Fruit fly (Drosophila melanogaster) whole organism, embryonic: ENCODE data around the gene CG32299.

Experiments used
- CG13894 ChIP-seq: fragments of 200-800 bp; sonication (Bioruptor generic); optimal IDR thresholded peaks from 3 replicates; lab custom pipeline; 2018; ENCODE audit warnings: missing biosample characterization, mild to moderate bottlenecking, missing genetic modification characterization, moderate library complexity
- CG14965 ChIP-seq: fragments of 200-800 bp; sonication (Bioruptor generic); optimal IDR thresholded peaks from 2 replicates; lab custom pipeline; 2016; ENCODE audit warnings: missing biosample characterization, missing genetic modification characterization, borderline replicate concordance
- CG16779 ChIP-seq: fragments of 200-800 bp; sonication (Bioruptor generic); IDR thresholded peaks from 2 replicates; pipeline ENCODE4 v1.3.6; 2022; ENCODE audit warnings: missing biosample characterization, missing genetic modification characterization
- CG17361 ChIP-seq: fragments of 200-800 bp; sonication (Bioruptor generic); IDR thresholded peaks from 3 replicates; pipeline ENCODE4 v1.3.6; 2022; ENCODE audit warnings: missing biosample characterization, missing genetic modification characterization
- CG30020 ChIP-seq: fragments of 200-800 bp; optimal IDR thresholded peaks from 2 replicates; lab custom pipeline; 2019; ENCODE audit warnings: missing biosample characterization, mild to moderate bottlenecking, missing genetic modification characterization, moderate library complexity
- CG32532 ChIP-seq: fragments of 200-800 bp; sonication (Bioruptor generic); IDR thresholded peaks from 2 replicates; pipeline ENCODE4 v1.3.6; 2022; ENCODE audit warnings: missing biosample characterization, missing genetic modification characterization
- D19A ChIP-seq: fragments of 200-800 bp; optimal IDR thresholded peaks from 3 replicates; lab custom pipeline; 2019; ENCODE audit warnings: missing biosample characterization, mild to moderate bottlenecking, missing genetic modification characterization, moderate library complexity
- E2f2 ChIP-seq: fragments of 200-800 bp; sonication (Bioruptor generic); IDR thresholded peaks from 2 replicates; pipeline ENCODE4 v1.3.6; 2022; ENCODE audit warnings: missing biosample characterization, missing genetic modification characterization
- chm ChIP-seq: fragments of 200-800 bp; sonication (Bioruptor generic); IDR thresholded peaks from 2 replicates; pipeline ENCODE4 v1.3.6; 2022; ENCODE audit warnings: missing biosample characterization, missing genetic modification characterization
- da ChIP-seq: fragments of 200-800 bp; sonication (Bioruptor generic); optimal IDR thresholded peaks from 2 replicates; lab custom pipeline; 2016; ENCODE audit warnings: missing biosample characterization, missing genetic modification characterization
- danr ChIP-seq: fragments of 200-800 bp; sonication (Bioruptor generic); IDR thresholded peaks from 2 replicates; pipeline ENCODE4 v1.3.6; 2022; ENCODE audit warnings: missing biosample characterization, missing genetic modification characterization
- eyg ChIP-seq: fragments of 200-800 bp; sonication (Bioruptor generic); optimal IDR thresholded peaks from 3 replicates; lab custom pipeline; 2016; ENCODE audit warnings: missing biosample characterization, missing genetic modification characterization
- hbn ChIP-seq: fragments of 200-800 bp; sonication (Bioruptor generic); IDR thresholded peaks from 2 replicates; pipeline ENCODE4 v1.3.6; 2022; ENCODE audit warnings: missing biosample characterization, missing genetic modification characterization; ENCODE audit not compliant: partially characterized antibody
- mam ChIP-seq: fragments of 200-800 bp; sonication (Bioruptor generic); optimal IDR thresholded peaks from 3 replicates; lab custom pipeline; 2016; ENCODE audit warnings: missing biosample characterization, missing genetic modification characterization
- mirr ChIP-seq: fragments of 200-800 bp; sonication (Bioruptor generic); optimal IDR thresholded peaks from 3 replicates; lab custom pipeline; 2018; ENCODE audit warnings: missing biosample characterization, mild to moderate bottlenecking, missing genetic modification characterization
- peb ChIP-seq: fragments of 200-800 bp; sonication (Bioruptor generic); IDR thresholded peaks from 2 replicates; pipeline ENCODE4 v1.3.6; 2022; ENCODE audit warnings: missing biosample characterization, missing genetic modification characterization
- pros ChIP-seq: fragments of 200-800 bp; sonication (Bioruptor generic); optimal IDR thresholded peaks from 3 replicates; lab custom pipeline; 2019; ENCODE audit warnings: missing biosample characterization, mild to moderate bottlenecking, missing genetic modification characterization, moderate library complexity
- sens ChIP-seq: fragments of 200-800 bp; sonication (Bioruptor generic); peaks from one replicate; lab custom pipeline; 2016; ENCODE audit warnings: missing biosample characterization, missing genetic modification characterization
- sisA ChIP-seq: fragments of 200-800 bp; sonication (Bioruptor generic); IDR thresholded peaks from 2 replicates; pipeline ENCODE4 v1.3.6; 2022; ENCODE audit warnings: missing biosample characterization, missing genetic modification characterization
- ttk ChIP-seq: fragments of 200-800 bp; sonication (Bioruptor generic); IDR thresholded peaks from 2 replicates; pipeline ENCODE4 v2.1.2; 2022; ENCODE audit warnings: missing biosample characterization, missing genetic modification characterization
- unpg ChIP-seq: fragments of 200-800 bp; sonication (Bioruptor generic); optimal IDR thresholded peaks from 3 replicates; lab custom pipeline; 2018; ENCODE audit warnings: missing biosample characterization, mild to moderate bottlenecking, missing genetic modification characterization, moderate library complexity

The CG32299 gene

DNA sequence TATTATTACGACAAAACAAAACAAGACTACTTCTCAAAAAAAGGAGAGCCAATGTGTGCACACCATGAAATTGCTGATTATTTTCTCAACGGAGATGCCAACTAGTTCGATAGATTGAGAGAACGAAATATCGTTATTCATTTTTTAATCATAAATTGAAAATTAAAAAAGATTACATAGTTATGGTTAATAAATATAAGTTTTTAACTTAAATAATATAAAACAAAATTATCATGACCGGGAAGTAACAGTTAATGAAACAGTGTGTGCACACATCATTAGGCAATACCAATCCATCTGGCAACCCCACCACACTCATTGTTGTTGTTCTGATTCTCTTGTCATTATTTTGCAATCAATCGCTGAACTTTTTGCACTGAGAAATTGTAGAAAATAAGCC, 18.9 kb downstream of the CG32299 start, which contains the start of the genes CG1317 and CG8993 (continued):
- TF ChIP-seq CG30020 (tag; lab: Kevin White, UChicago) = peak; percentile 55
- TF ChIP-seq sens (GFP tag; lab: Kevin White, UChicago) = peak; percentile 40
- no peak for TF ChIP-seq mirr (GFP tag; lab: Kevin White, UChicago)
- no peak for TF ChIP-seq mam (GFP tag; lab: Kevin White, UChicago)
- no peak for TF ChIP-seq CG16779 (GFP tag; lab: Robert Waterston, UW)
- no peak for TF ChIP-seq CG14965 (GFP tag; lab: Kevin White, UChicago)
- TF ChIP-seq peb (GFP tag; lab: Robert Waterston, UW) = no peak
- no peak for TF ChIP-seq ttk (GFP tag; lab: Robert Waterston, UW)
- no peak for TF ChIP-seq eyg (GFP tag; lab: Kevin White, UChicago)
- TF ChIP-seq CG13894 (tag; lab: Kevin White, UChicago) = peak; percentile 24

DNA sequence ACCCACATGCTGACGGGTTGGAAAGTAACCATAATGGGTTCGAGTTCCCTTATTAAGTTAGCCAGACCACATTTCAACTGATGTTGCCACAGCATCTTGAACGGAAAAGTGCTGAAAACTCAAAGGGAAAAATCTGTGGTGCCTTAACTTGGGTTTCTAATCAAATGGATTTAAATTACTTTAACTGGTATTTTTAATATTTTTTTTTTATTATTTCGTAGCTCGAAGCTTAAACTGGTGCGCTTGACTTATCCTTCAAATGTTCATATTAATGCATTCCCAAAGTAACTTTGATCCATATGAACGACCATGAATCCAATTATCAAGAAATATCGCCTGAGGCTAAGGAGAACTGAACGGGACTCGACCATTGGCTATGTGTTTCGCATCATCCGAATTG, 30.5 kb downstream of the CG32299 start, which contains the start of gene CG13801:
Gene CG13801, plus strand, starts transcription at position 301 of the 400 bp plus-strand sequence.
- TF ChIP-seq CG32532 = no peak
- no peak for TF ChIP-seq E2f2
- no peak for TF ChIP-seq da (GFP tag; lab: Kevin White, UChicago)
- no peak for TF ChIP-seq unpg (GFP tag; lab: Kevin White, UChicago)
- no peak for TF ChIP-seq D19A (tag; lab: Kevin White, UChicago)
- TF ChIP-seq chm (GFP tag; lab: Robert Waterston, UW) = no peak
- no peak for TF ChIP-seq hbn (GFP tag; lab: Robert Waterston, UW)
- TF ChIP-seq pros (GFP tag; lab: Kevin White, UChicago) = no peak
- TF ChIP-seq danr = no peak
- no peak for TF ChIP-seq sisA (GFP tag; lab: Robert Waterston, UW)
- no peak for TF ChIP-seq CG17361 (GFP tag; lab: Robert Waterston, UW)
